Worm (Caenorhabditis elegans) whole organism, L3 larva: ENCODE data around the gene Y43F8B.15.
A peak's percentile ranks its signal among the peaks of the same experiment; 100 is the strongest.

ENCODE experiments used
- ZK546.5 ChIP-seq: sonication (generic microtip); optimal IDR thresholded peaks from 2 replicates; lab custom pipeline; 2017; ENCODE audit warnings: missing biosample characterization, missing genetic modification characterization
- ama-1 ChIP-seq: fragments of 150-350 bp; optimal IDR thresholded peaks from 2 replicates; lab custom pipeline; 2018
- ceh-82 ChIP-seq: fragments of 150-350 bp; optimal IDR thresholded peaks from 2 replicates; lab custom pipeline; 2014; ENCODE audit warnings: missing biosample characterization, missing genetic modification characterization
- ceh-9 ChIP-seq: sonication (generic microtip); optimal IDR thresholded peaks from 2 replicates; lab custom pipeline; 2018; ENCODE audit warnings: missing biosample characterization, missing genetic modification characterization
- egl-5 ChIP-seq: fragments of 150-350 bp; optimal IDR thresholded peaks from 2 replicates; lab custom pipeline; 2017; ENCODE audit warnings: missing biosample characterization, missing genetic modification reagents, missing genetic modification characterization, inconsistent platforms
- elt-1 ChIP-seq: fragments of 150-350 bp; optimal IDR thresholded peaks from 2 replicates; lab custom pipeline; 2014; ENCODE audit warnings: missing biosample characterization, missing genetic modification characterization
- elt-2 ChIP-seq: sonication (generic microtip); optimal IDR thresholded peaks from 2 replicates; lab custom pipeline; 2016; ENCODE audit warnings: missing genetic modification reagents, mild to moderate bottlenecking, missing genetic modification characterization, missing compliant biosample characterization
- elt-3 ChIP-seq, 3 experiments: fragments of 150-350 bp in 1 of 3; sonication (generic microtip) in 2 of 3; optimal IDR thresholded peaks; 2 replicates in 2 of 3; 4 replicates in 1 of 3; lab custom pipeline; 2014 to 2017; ENCODE audit warnings: missing biosample characterization in 3 of 3, missing genetic modification characterization in 3 of 3
- eor-1 ChIP-seq, 2 experiments: fragments of 150-350 bp; optimal IDR thresholded peaks; 2 replicates each; lab custom pipeline; 2014 to 2018; ENCODE audit warnings: missing biosample characterization in 2 of 2, missing genetic modification characterization in 2 of 2
- fkh-2 ChIP-seq: fragments of 150-350 bp; optimal IDR thresholded peaks from 2 replicates; lab custom pipeline; 2014; ENCODE audit warnings: missing biosample characterization, missing genetic modification reagents, missing genetic modification characterization
- hmg-11 ChIP-seq: sonication (generic microtip); optimal IDR thresholded peaks from 2 replicates; lab custom pipeline; 2016; ENCODE audit warnings: missing genetic modification characterization, missing compliant biosample characterization
- lin-15B ChIP-seq: fragments of 150-350 bp; optimal IDR thresholded peaks from 2 replicates; lab custom pipeline; 2014; ENCODE audit warnings: missing biosample characterization, missing genetic modification characterization
- mml-1 ChIP-seq: fragments of 150-350 bp; sonication (generic microtip); optimal IDR thresholded peaks from 3 replicates; lab custom pipeline; 2014; ENCODE audit warnings: missing biosample characterization, missing genetic modification characterization
- nhr-12 ChIP-seq: fragments of 150-350 bp; optimal IDR thresholded peaks from 2 replicates; lab custom pipeline; 2014; ENCODE audit warnings: missing biosample characterization, missing genetic modification characterization
- nhr-237 ChIP-seq: fragments of 150-350 bp; optimal IDR thresholded peaks from 2 replicates; lab custom pipeline; 2014; ENCODE audit warnings: missing biosample characterization, missing genetic modification characterization
- nhr-28 ChIP-seq: fragments of 150-350 bp; optimal IDR thresholded peaks from 2 replicates; lab custom pipeline; 2014; ENCODE audit warnings: missing biosample characterization, missing genetic modification characterization
- nhr-67 ChIP-seq: fragments of 150-350 bp; optimal IDR thresholded peaks from 2 replicates; lab custom pipeline; 2014; ENCODE audit warnings: missing biosample characterization, missing genetic modification characterization
- nhr-76 ChIP-seq: fragments of 150-350 bp; sonication (generic microtip); optimal IDR thresholded peaks from 5 replicates; lab custom pipeline; 2014; ENCODE audit warnings: missing biosample characterization, missing genetic modification characterization
- pqm-1 ChIP-seq: fragments of 150-350 bp; optimal IDR thresholded peaks from 2 replicates; lab custom pipeline; 2017; ENCODE audit warnings: missing biosample characterization, missing genetic modification characterization, inconsistent platforms
- tbx-2 ChIP-seq: sonication (generic microtip); optimal IDR thresholded peaks from 2 replicates; lab custom pipeline; 2016; ENCODE audit warnings: mild to moderate bottlenecking, missing genetic modification characterization, missing compliant biosample characterization
- unc-62 ChIP-seq: fragments of 150-350 bp; sonication (generic microtip); optimal IDR thresholded peaks from 4 replicates; lab custom pipeline; 2014; ENCODE audit warnings: missing biosample characterization, missing genetic modification reagents, missing genetic modification characterization
- zag-1 ChIP-seq: fragments of 150-350 bp; optimal IDR thresholded peaks from 2 replicates; lab custom pipeline; 2014; ENCODE audit warnings: missing biosample characterization, missing genetic modification characterization
- ztf-11 ChIP-seq: fragments of 150-350 bp; optimal IDR thresholded peaks from 2 replicates; lab custom pipeline; 2014; ENCODE audit warnings: missing biosample characterization, missing genetic modification characterization

Y43F8B.15 gene

ce11 chrV:19462612-19463011 is 692 bp upstream of the Y43F8B.15 start, which contains the start of gene Y43F8B.25:
Y43F8B.25 (plus strand) TSS chrV:19462912.
- TF ChIP-seq ceh-82 (no peak), unc-62 (GFP tag; lab: Kevin White, UChicago) (no peak), zag-1 (tag; lab: Kevin White, UChicago) (no peak), elt-3 (tag; optimal IDR thresholded peaks at IDR 0.05; lab: Kevin White, UChicago) (no peak), lin-15B (no peak), mml-1 (tag; lab: Kevin White, UChicago) (no peak)

- peak; percentile 56 for TF ChIP-seq elt-2 (tag; lab: Kevin White, UChicago)
- TF ChIP-seq pqm-1 = peak; percentile 8
Measured at ce11 chrV:19459501-19459900, 2.4 kb downstream of the Y43F8B.15 start.

- TF ChIP-seq elt-2 (tag; lab: Kevin White, UChicago) = peak; percentile 14
- TF ChIP-seq nhr-76 = no peak
- no peak for TF ChIP-seq elt-1 (tag; lab: Kevin White, UChicago)
Measured at ce11 chrV:19457120-19457519, 4.8 kb downstream of the Y43F8B.15 start, which contains the start of gene Y43F8B.24. Y43F8B.24 (plus strand) TSS chrV:19457420.

ce11 chrV:19455650-19456049 is 6.3 kb downstream of the Y43F8B.15 start, which contains the start of the genes Y43F8B.13 and Y43F8B.14:
Y43F8B.13 (plus strand) TSS chrV:19455950.
Y43F8B.14 (minus strand) TSS chrV:19455971.
- TF ChIP-seq ztf-11 (tag; lab: Kevin White, UChicago) = no peak
- TF ChIP-seq lin-15B = no peak
- TF ChIP-seq elt-2 (tag; lab: Kevin White, UChicago) = peak; percentile 4
- TF ChIP-seq nhr-237 (tag; lab: Kevin White, UChicago) = no peak
- TF ChIP-seq nhr-12 (tag; lab: Kevin White, UChicago) = no peak

- TF ChIP-seq elt-2 (tag; lab: Kevin White, UChicago) = peak; percentile 67
- TF ChIP-seq elt-3 (tag; optimal IDR thresholded peaks at IDR 0.05; lab: Kevin White, UChicago) = no peak
- TF ChIP-seq pqm-1 = peak; percentile 14
- no peak for TF ChIP-seq fkh-2 (tag; lab: Kevin White, UChicago)
Measured at ce11 chrV:19449544-19449943, 12.4 kb downstream of the Y43F8B.15 start, which contains the start of gene M04C3.5. M04C3.5 (plus strand) TSS chrV:19449733.

ce11 chrV:19448805-19449204 is 13.1 kb downstream of the Y43F8B.15 start, which contains the start of gene M04C3.2:
M04C3.2 (minus strand) TSS chrV:19448905.
- TF ChIP-seq nhr-67 (tag; lab: Kevin White, UChicago) = no peak
- TF ChIP-seq ceh-82 = no peak
- no peak for TF ChIP-seq ceh-9 (tag; lab: Kevin White, UChicago)
- no peak for TF ChIP-seq hmg-11 (tag; lab: Kevin White, UChicago)
- no peak for TF ChIP-seq ama-1 (lab: Kevin White, UChicago)
- no peak for TF ChIP-seq nhr-237 (tag; lab: Kevin White, UChicago)

- TF ChIP-seq nhr-28 (tag; lab: Kevin White, UChicago) (no peak), elt-2 (tag; lab: Kevin White, UChicago) (peak; percentile 67), pqm-1 (peak; percentile 24), ama-1 (lab: Kevin White, UChicago) (no peak), eor-1 (tag; optimal IDR thresholded peaks at IDR 0.05; lab: Kevin White, UChicago) (no peak), egl-5 (tag; lab: Kevin White, UChicago) (no peak)
Measured at ce11 chrV:19445442-19445841, 16.5 kb downstream of the Y43F8B.15 start, which contains the start of gene M04C3.1. M04C3.1 (minus strand) TSS chrV:19445605.

ce11 chrV:19443599-19443998 is 18.3 kb downstream of the Y43F8B.15 start:
- no peak for TF ChIP-seq nhr-12 (tag; lab: Kevin White, UChicago)
- peak; percentile 30 for TF ChIP-seq elt-2 (tag; lab: Kevin White, UChicago)
- TF ChIP-seq, all 47 proteins: peak for 1

ce11 chrV:19436307-19436706 is 25.6 kb downstream of the Y43F8B.15 start, which contains the start of gene C25F9.14:
C25F9.14 (plus strand) TSS chrV:19436484.
- peak; percentile 49 for TF ChIP-seq elt-2 (tag; lab: Kevin White, UChicago)
- TF ChIP-seq ZK546.5 = no peak
- TF ChIP-seq nhr-12 (tag; lab: Kevin White, UChicago) = no peak
- TF ChIP-seq tbx-2 (tag; lab: Kevin White, UChicago) = no peak
